Worm (Caenorhabditis elegans) whole organism, L3 larva: Measurements from ENCODE around the gene air-1.

ENCODE experiments used
- R02D3.7 ChIP-seq: fragments of 150-350 bp; optimal IDR thresholded peaks from 2 replicates; lab custom pipeline; 2014; ENCODE audit warnings: missing biosample characterization, missing genetic modification characterization
- ceh-82 ChIP-seq: fragments of 150-350 bp; optimal IDR thresholded peaks from 2 replicates; lab custom pipeline; 2014; ENCODE audit warnings: missing biosample characterization, missing genetic modification characterization
- egl-27 ChIP-seq: sonication (generic microtip); optimal IDR thresholded peaks from 4 replicates; lab custom pipeline; 2017; ENCODE audit warnings: missing biosample characterization, missing genetic modification reagents, missing genetic modification characterization
- fkh-2 ChIP-seq: fragments of 150-350 bp; optimal IDR thresholded peaks from 2 replicates; lab custom pipeline; 2014; ENCODE audit warnings: missing biosample characterization, missing genetic modification reagents, missing genetic modification characterization
- lin-39 ChIP-seq: fragments of 150-350 bp; optimal IDR thresholded peaks from 2 replicates; lab custom pipeline; 2018; ENCODE audit warnings: missing biosample characterization, missing genetic modification reagents, missing genetic modification characterization
- mdl-1 ChIP-seq: fragments of 150-350 bp; optimal IDR thresholded peaks from 2 replicates; lab custom pipeline; 2014; ENCODE audit warnings: missing biosample characterization, missing genetic modification characterization
- nhr-23 ChIP-seq: fragments of 150-350 bp; optimal IDR thresholded peaks from 2 replicates; lab custom pipeline; 2014; ENCODE audit warnings: missing biosample characterization, missing genetic modification reagents, missing genetic modification characterization
- nhr-25 ChIP-seq: sonication (generic microtip); optimal IDR thresholded peaks from 2 replicates; lab custom pipeline; 2017; ENCODE audit warnings: missing biosample characterization, missing genetic modification characterization
- nhr-67 ChIP-seq: fragments of 150-350 bp; optimal IDR thresholded peaks from 2 replicates; lab custom pipeline; 2014; ENCODE audit warnings: missing biosample characterization, missing genetic modification characterization
- nhr-76 ChIP-seq: fragments of 150-350 bp; sonication (generic microtip); optimal IDR thresholded peaks from 5 replicates; lab custom pipeline; 2014; ENCODE audit warnings: missing biosample characterization, missing genetic modification characterization
- skn-1 ChIP-seq: fragments of 150-350 bp; optimal IDR thresholded peaks from 2 replicates; lab custom pipeline; 2014; ENCODE audit warnings: missing biosample characterization, missing genetic modification characterization

- TF ChIP-seq ceh-82 (tag; lab: Kevin White, UChicago) (no peak), fkh-2 (no peak), nhr-25 (tag; lab: Kevin White, UChicago) (no peak), egl-27 (tag; lab: Kevin White, UChicago) (no peak), lin-39 (tag; lab: Kevin White, UChicago) (no peak), skn-1 (no peak), R02D3.7 (no peak), nhr-76 (tag; lab: Kevin White, UChicago) (no peak), nhr-67 (tag; lab: Kevin White, UChicago) (no peak), nhr-23 (tag; lab: Kevin White, UChicago) (peak; percentile 45), mdl-1 (tag; lab: Kevin White, UChicago) (no peak)
These were observed 14.4 kb upstream of the air-1 start, which contains the start of gene timp-1 for ce11 chrV:8206931-8207330.
